Worm (Caenorhabditis elegans) whole organism, L1 larva: ENCODE measurements around the gene far-8.
A peak's percentile ranks its signal among the peaks of the same experiment; 100 is the strongest.

ENCODE experiments used
- C04F5.9 ChIP-seq: sonication (generic microtip); optimal IDR thresholded peaks from 2 replicates; lab custom pipeline; 2016; ENCODE audit warnings: missing genetic modification characterization, missing compliant biosample characterization
- C34B4.2 ChIP-seq: sonication (generic microtip); optimal IDR thresholded peaks from 2 replicates; lab custom pipeline; 2017; ENCODE audit warnings: mild to moderate bottlenecking, missing genetic modification characterization, missing compliant biosample characterization
- F16B12.6 ChIP-seq: fragments of 150-350 bp; optimal IDR thresholded peaks from 2 replicates; lab custom pipeline; 2014; ENCODE audit warnings: missing biosample characterization, missing genetic modification characterization
- Y116A8C.19 ChIP-seq: sonication (generic microtip); optimal IDR thresholded peaks from 2 replicates; lab custom pipeline; 2016; ENCODE audit warnings: missing compliant biosample characterization, missing genetic modification characterization, borderline replicate concordance
- aha-1 ChIP-seq: fragments of 150-350 bp; optimal IDR thresholded peaks from 2 replicates; lab custom pipeline; 2014; ENCODE audit warnings: missing biosample characterization, missing genetic modification characterization
- aly-2 ChIP-seq: fragments of 150-350 bp; optimal IDR thresholded peaks from 2 replicates; lab custom pipeline; 2014; ENCODE audit warnings: missing biosample characterization, missing genetic modification characterization
- ama-1 ChIP-seq: fragments of 150-350 bp; optimal IDR thresholded peaks from 2 replicates; lab custom pipeline; 2014
- ceh-8 ChIP-seq: fragments of 200-800 bp; sonication (Bioruptor generic); optimal IDR thresholded peaks from 2 replicates; lab custom pipeline; 2018; ENCODE audit warnings: mild to moderate bottlenecking, missing genetic modification characterization, moderate library complexity, missing compliant biosample characterization
- ceh-82 ChIP-seq, 3 experiments: fragments of 150-350 bp in 1 of 3; sonication (generic microtip) in 2 of 3; optimal IDR thresholded peaks; 2 replicates each; lab custom pipeline; 2014 to 2017; ENCODE audit warnings: missing biosample characterization in 3 of 3, missing genetic modification characterization in 3 of 3
- ceh-88 ChIP-seq: fragments of 200-800 bp; sonication (Bioruptor generic); IDR thresholded peaks from 2 replicates; pipeline ENCODE4 v1.3.6; 2022; ENCODE audit warnings: missing genetic modification characterization, missing compliant biosample characterization
- ceh-90 ChIP-seq: sonication (generic microtip); optimal IDR thresholded peaks from 2 replicates; lab custom pipeline; 2016; ENCODE audit warnings: missing genetic modification characterization, missing compliant biosample characterization
- ces-1 ChIP-seq: fragments of 150-350 bp; optimal IDR thresholded peaks from 2 replicates; lab custom pipeline; 2014; ENCODE audit warnings: missing biosample characterization, missing genetic modification reagents, missing genetic modification characterization
- dpl-1 ChIP-seq, 3 experiments: fragments of 150-350 bp in 2 of 3; sonication (generic microtip) in 1 of 3; optimal IDR thresholded peaks; 2 replicates each; lab custom pipeline; 2014 to 2017; ENCODE audit warnings: missing biosample characterization in 3 of 3, missing genetic modification characterization in 3 of 3, missing genetic modification reagents in 3 of 3
- dsc-1 ChIP-seq: sonication (generic microtip); optimal IDR thresholded peaks from 2 replicates; lab custom pipeline; 2016; ENCODE audit warnings: mild to moderate bottlenecking, missing genetic modification characterization, missing compliant biosample characterization
- efl-1 ChIP-seq, 4 experiments: fragments of 150-350 bp; optimal IDR thresholded peaks in 3 of 4; peaks in 1 of 4; 1 replicate in 1 of 4; 2 replicates in 3 of 4; lab custom pipeline; 2014; ENCODE audit warnings: missing biosample characterization in 2 of 4, missing genetic modification characterization in 2 of 4, missing genetic modification reagents in 2 of 4
- efl-3 ChIP-seq: fragments of 200-800 bp; sonication (Bioruptor generic); optimal IDR thresholded peaks from 2 replicates; lab custom pipeline; 2018; ENCODE audit warnings: mild to moderate bottlenecking, missing genetic modification characterization, missing compliant biosample characterization
- elt-2 ChIP-seq: sonication (generic microtip); optimal IDR thresholded peaks from 2 replicates; lab custom pipeline; 2016; ENCODE audit warnings: missing genetic modification characterization, mild to moderate bottlenecking, inconsistent platforms, missing compliant biosample characterization, missing genetic modification reagents
- fkh-4 ChIP-seq: sonication (generic microtip); optimal IDR thresholded peaks from 2 replicates; lab custom pipeline; 2016; ENCODE audit warnings: missing compliant biosample characterization, missing genetic modification characterization, borderline replicate concordance
- fkh-8 ChIP-seq: sonication (generic microtip); optimal IDR thresholded peaks from 2 replicates; lab custom pipeline; 2016; ENCODE audit warnings: mild to moderate bottlenecking, missing genetic modification characterization, missing compliant biosample characterization
- fos-1 ChIP-seq: fragments of 150-350 bp; optimal IDR thresholded peaks from 2 replicates; lab custom pipeline; 2014; ENCODE audit warnings: missing biosample characterization, missing genetic modification characterization
- hlh-17 ChIP-seq: fragments of 200-800 bp; sonication (Bioruptor generic); optimal IDR thresholded peaks from 2 replicates; lab custom pipeline; 2018; ENCODE audit warnings: missing genetic modification characterization, mild to moderate bottlenecking, missing compliant biosample characterization, moderate library complexity, borderline replicate concordance
- hlh-4 ChIP-seq: sonication (generic microtip); optimal IDR thresholded peaks from 2 replicates; lab custom pipeline; 2016; ENCODE audit warnings: mild to moderate bottlenecking, missing genetic modification characterization, missing compliant biosample characterization
- irx-1 ChIP-seq: sonication (generic microtip); optimal IDR thresholded peaks from 2 replicates; lab custom pipeline; 2016; ENCODE audit warnings: missing genetic modification characterization, missing compliant biosample characterization
- lin-13 ChIP-seq: fragments of 150-350 bp; optimal IDR thresholded peaks from 2 replicates; lab custom pipeline; 2014; ENCODE audit warnings: missing biosample characterization, missing genetic modification reagents, missing genetic modification characterization
- lin-35 ChIP-seq, 2 experiments: fragments of 150-350 bp; optimal IDR thresholded peaks; 2 replicates each; lab custom pipeline; 2014; ENCODE audit warnings: missing biosample characterization in 2 of 2, missing genetic modification characterization in 2 of 2, missing genetic modification reagents in 2 of 2
- lir-3 ChIP-seq: sonication (generic microtip); optimal IDR thresholded peaks from 2 replicates; lab custom pipeline; 2016; ENCODE audit warnings: mild to moderate bottlenecking, missing genetic modification characterization, moderate library complexity, missing compliant biosample characterization; ENCODE audit not compliant: poor library complexity
- lsy-2 ChIP-seq, 2 experiments: fragments of 150-350 bp; optimal IDR thresholded peaks; 2 replicates each; lab custom pipeline; 2014; ENCODE audit warnings: missing biosample characterization in 2 of 2, missing genetic modification characterization in 2 of 2
- mep-1 ChIP-seq: fragments of 150-350 bp; optimal IDR thresholded peaks from 2 replicates; lab custom pipeline; 2014; ENCODE audit warnings: missing biosample characterization, missing genetic modification characterization
- nhr-11 ChIP-seq: fragments of 150-350 bp; optimal IDR thresholded peaks from 2 replicates; lab custom pipeline; 2014; ENCODE audit warnings: missing biosample characterization, missing genetic modification characterization
- nhr-12 ChIP-seq: sonication (generic microtip); optimal IDR thresholded peaks from 2 replicates; lab custom pipeline; 2017; ENCODE audit warnings: missing biosample characterization, missing genetic modification characterization
- nhr-19 ChIP-seq: fragments of 200-800 bp; sonication (Bioruptor generic); conservative IDR thresholded peaks from 2 replicates; pipeline ENCODE4 v1.3.6; 2022; ENCODE audit warnings: missing genetic modification characterization, missing compliant biosample characterization
- nhr-20 ChIP-seq: sonication (generic microtip); optimal IDR thresholded peaks from 2 replicates; lab custom pipeline; 2016; ENCODE audit warnings: mild to moderate bottlenecking, missing genetic modification characterization, missing compliant biosample characterization
- nhr-237 ChIP-seq: fragments of 150-350 bp; optimal IDR thresholded peaks from 2 replicates; lab custom pipeline; 2014; ENCODE audit warnings: missing biosample characterization, missing genetic modification characterization
- nhr-47 ChIP-seq: sonication (generic microtip); optimal IDR thresholded peaks from 2 replicates; lab custom pipeline; 2016; ENCODE audit warnings: mild to moderate bottlenecking, missing genetic modification characterization, moderate library complexity, missing compliant biosample characterization
- nhr-71 ChIP-seq: sonication (generic microtip); optimal IDR thresholded peaks from 2 replicates; lab custom pipeline; 2016; ENCODE audit warnings: mild to moderate bottlenecking, missing genetic modification characterization, moderate library complexity, missing compliant biosample characterization
- nhr-76 ChIP-seq: sonication (generic microtip); optimal IDR thresholded peaks from 2 replicates; lab custom pipeline; 2017; ENCODE audit warnings: missing biosample characterization, missing genetic modification characterization
- nhr-77 ChIP-seq: fragments of 150-350 bp; optimal IDR thresholded peaks from 2 replicates; lab custom pipeline; 2014; ENCODE audit warnings: missing biosample characterization, missing genetic modification characterization
- nhr-84 ChIP-seq: sonication (generic microtip); optimal IDR thresholded peaks from 2 replicates; lab custom pipeline; 2017; ENCODE audit warnings: missing biosample characterization, missing genetic modification characterization
- nhr-85 ChIP-seq: sonication (generic microtip); peaks from one replicate; lab custom pipeline; 2016; ENCODE audit warnings: missing genetic modification characterization, inconsistent platforms, missing compliant biosample characterization
- pax-3 ChIP-seq: fragments of 200-800 bp; sonication (Bioruptor generic); optimal IDR thresholded peaks from 2 replicates; lab custom pipeline; 2018; ENCODE audit warnings: mild to moderate bottlenecking, missing genetic modification characterization, moderate library complexity, missing compliant biosample characterization
- rnt-1 ChIP-seq: sonication (generic microtip); optimal IDR thresholded peaks from 2 replicates; lab custom pipeline; 2016; ENCODE audit warnings: mild to moderate bottlenecking, missing genetic modification characterization, moderate library complexity, missing compliant biosample characterization
- snpc-4 ChIP-seq: fragments of 150-350 bp; optimal IDR thresholded peaks from 2 replicates; lab custom pipeline; 2014; ENCODE audit warnings: missing biosample characterization, missing genetic modification characterization
- snu-23 ChIP-seq: sonication (generic microtip); optimal IDR thresholded peaks from 2 replicates; lab custom pipeline; 2016; ENCODE audit warnings: missing genetic modification characterization, missing compliant biosample characterization
- sptf-1 ChIP-seq: fragments of 150-350 bp; optimal IDR thresholded peaks from 2 replicates; lab custom pipeline; 2014; ENCODE audit warnings: missing biosample characterization, missing genetic modification characterization
- tlp-1 ChIP-seq: fragments of 150-350 bp; optimal IDR thresholded peaks from 2 replicates; lab custom pipeline; 2014; ENCODE audit warnings: missing biosample characterization, missing genetic modification characterization
- unc-30 ChIP-seq: sonication (generic microtip); optimal IDR thresholded peaks from 2 replicates; lab custom pipeline; 2017; ENCODE audit warnings: missing biosample characterization, missing genetic modification characterization
- unc-62 ChIP-seq: fragments of 150-350 bp; optimal IDR thresholded peaks from 2 replicates; lab custom pipeline; 2014; ENCODE audit warnings: missing biosample characterization, missing genetic modification reagents, missing genetic modification characterization
- unc-86 ChIP-seq: sonication (generic microtip); optimal IDR thresholded peaks from 2 replicates; lab custom pipeline; 2016; ENCODE audit warnings: missing genetic modification characterization, missing compliant biosample characterization
- unc-98 ChIP-seq: fragments of 200-800 bp; sonication (Bioruptor generic); IDR thresholded peaks from 2 replicates; pipeline ENCODE4 v1.3.6; 2022; ENCODE audit warnings: missing genetic modification characterization, missing compliant biosample characterization
- vab-15 ChIP-seq: sonication (generic microtip); optimal IDR thresholded peaks from 2 replicates; lab custom pipeline; 2017; ENCODE audit warnings: missing genotype, mild to moderate bottlenecking, missing genetic modification characterization, missing compliant biosample characterization
- zag-1 ChIP-seq: fragments of 150-350 bp; optimal IDR thresholded peaks from 2 replicates; lab custom pipeline; 2014; ENCODE audit warnings: missing biosample characterization, missing genetic modification characterization
- zip-4 ChIP-seq: fragments of 200-800 bp; sonication (Bioruptor generic); optimal IDR thresholded peaks from 2 replicates; lab custom pipeline; 2018; ENCODE audit warnings: mild to moderate bottlenecking, missing genetic modification characterization, moderate library complexity, missing compliant biosample characterization
- ztf-11 ChIP-seq, 2 experiments: sonication (generic microtip); optimal IDR thresholded peaks; 2 replicates each; lab custom pipeline; 2016 to 2017; ENCODE audit warnings: missing genetic modification characterization in 2 of 2, missing biosample characterization in 1 of 2, missing compliant biosample characterization in 1 of 2
- ztf-4 ChIP-seq: fragments of 150-350 bp; optimal IDR thresholded peaks from 2 replicates; lab custom pipeline; 2014; ENCODE audit warnings: missing biosample characterization, missing genetic modification characterization

The far-8 gene

ce11 chrIII:861819-862356, 19.2 kb downstream of the far-8 start, which contains the start of gene arx-4:
Gene arx-4, plus strand, starts transcription at chrIII:862306.
- peak in 1 of 2 experiments; percentile 26 for TF ChIP-seq lin-35 (GFP tag; optimal IDR thresholded peaks at IDR 0.05; lab: Kevin White, UChicago)
- TF ChIP-seq hlh-4 (tag; lab: Kevin White, UChicago): no peak
- no peak for TF ChIP-seq efl-3 (GFP tag; lab: Kevin White, UChicago)
- no peak for TF ChIP-seq nhr-12 (tag; lab: Kevin White, UChicago)
- TF ChIP-seq snpc-4 (tag; lab: Kevin White, UChicago): no peak
- TF ChIP-seq hlh-17 (GFP tag; lab: Kevin White, UChicago): no peak
- TF ChIP-seq nhr-19 (GFP tag; lab: Robert Waterston, UW): no peak
- no peak for TF ChIP-seq ama-1 (lab: Kevin White, UChicago)
- no peak for TF ChIP-seq nhr-84 (tag; lab: Kevin White, UChicago)
- no peak for TF ChIP-seq ceh-90 (tag; lab: Kevin White, UChicago)
- TF ChIP-seq lir-3 (tag; lab: Kevin White, UChicago): no peak
- no peak for TF ChIP-seq nhr-237 (tag; lab: Kevin White, UChicago)
- no peak for TF ChIP-seq Y116A8C.19 (tag; lab: Kevin White, UChicago)
- no peak for TF ChIP-seq fkh-8 (tag; lab: Kevin White, UChicago)
- TF ChIP-seq pax-3 (tag; lab: Kevin White, UChicago): no peak
- TF ChIP-seq fos-1 (tag; lab: Kevin White, UChicago): peak; percentile 10
- no peak for TF ChIP-seq nhr-76 (tag; lab: Kevin White, UChicago)
- no peak for TF ChIP-seq rnt-1
- no peak for TF ChIP-seq lin-13
- no peak for TF ChIP-seq zip-4 (GFP tag; lab: Kevin White, UChicago)
- TF ChIP-seq nhr-71 (tag; lab: Kevin White, UChicago): peak; percentile 11
- no peak for TF ChIP-seq C04F5.9 (tag; lab: Kevin White, UChicago)
- TF ChIP-seq vab-15 (tag; lab: Kevin White, UChicago): no peak
- no peak for TF ChIP-seq F16B12.6 (tag; lab: Kevin White, UChicago)
- no peak for TF ChIP-seq nhr-47 (tag; lab: Kevin White, UChicago)
- peak; percentile 13 for TF ChIP-seq nhr-20
- TF ChIP-seq ceh-88: no peak
- no peak for TF ChIP-seq tlp-1 (tag; lab: Kevin White, UChicago)
- TF ChIP-seq aly-2 (tag; lab: Kevin White, UChicago): no peak
- TF ChIP-seq unc-62 (GFP tag; lab: Kevin White, UChicago): no peak
- no peak for TF ChIP-seq dsc-1 (tag; lab: Kevin White, UChicago)
- no peak for TF ChIP-seq unc-30 (tag; lab: Kevin White, UChicago)
- peak; percentile 8 for TF ChIP-seq irx-1 (tag; lab: Kevin White, UChicago)
- TF ChIP-seq ceh-82 (tag; optimal IDR thresholded peaks at IDR 0.05; lab: Kevin White, UChicago): no peak
- no peak for TF ChIP-seq unc-86
- TF ChIP-seq mep-1 (tag; lab: Kevin White, UChicago): no peak
- TF ChIP-seq nhr-77: no peak
- no peak for TF ChIP-seq zag-1
- no peak for TF ChIP-seq lsy-2 (tag; optimal IDR thresholded peaks at IDR 0.05; lab: Kevin White, UChicago)
- no peak for TF ChIP-seq fkh-4
- no peak for TF ChIP-seq C34B4.2 (tag; lab: Kevin White, UChicago)
- TF ChIP-seq unc-98: no peak
- TF ChIP-seq snu-23 (GFP tag; lab: Kevin White, UChicago): no peak
- no peak for TF ChIP-seq elt-2
- TF ChIP-seq efl-1 (optimal IDR thresholded peaks at IDR 0.05; lab: Kevin White, UChicago): no peak
- peak; percentile 16 to 84 for TF ChIP-seq efl-1 (GFP tag; optimal IDR thresholded peaks at IDR 0.05 in 1 of 2; lab: Kevin White, UChicago)
- no peak for TF ChIP-seq ces-1 (GFP tag; lab: Kevin White, UChicago)
- no peak for TF ChIP-seq ztf-4 (tag; lab: Kevin White, UChicago)
- no peak for TF ChIP-seq ztf-11 (tag; optimal IDR thresholded peaks at IDR 0.05; lab: Kevin White, UChicago)
- no peak for TF ChIP-seq nhr-11
- no peak for TF ChIP-seq nhr-85 (tag; lab: Kevin White, UChicago)
- TF ChIP-seq sptf-1 (tag; lab: Kevin White, UChicago): no peak
- TF ChIP-seq aha-1 (tag; lab: Kevin White, UChicago): no peak
- TF ChIP-seq ceh-8 (GFP tag; lab: Kevin White, UChicago): no peak
- TF ChIP-seq dpl-1 (GFP tag; optimal IDR thresholded peaks at IDR 0.05; lab: Kevin White, UChicago): peak in 1 of 3 experiments; percentile 26
